Worm (Caenorhabditis elegans) whole organism, early embryonic: ENCODE results near the gene gana-1.

Experiments
- B0310.2 ChIP-seq: sonication (generic microtip); optimal IDR thresholded peaks from 2 replicates; lab custom pipeline; 2016; ENCODE audit warnings: mild to moderate bottlenecking, missing genetic modification characterization, missing compliant biosample characterization
- F13C5.2 ChIP-seq: sonication (generic microtip); optimal IDR thresholded peaks from 2 replicates; lab custom pipeline; 2017; ENCODE audit warnings: mild to moderate bottlenecking, missing genetic modification characterization, inconsistent platforms, missing compliant biosample characterization
- aly-1 ChIP-seq: sonication (generic microtip); optimal IDR thresholded peaks from 2 replicates; lab custom pipeline; 2016; ENCODE audit warnings: missing genetic modification characterization, missing compliant biosample characterization
- ama-1 ChIP-seq: fragments of 150-350 bp; optimal IDR thresholded peaks from 2 replicates; lab custom pipeline; 2014
- ceh-36 ChIP-seq: sonication (generic microtip); optimal IDR thresholded peaks from 2 replicates; lab custom pipeline; 2016; ENCODE audit warnings: missing genetic modification characterization, inconsistent platforms, missing compliant biosample characterization
- flt-1 ChIP-seq: fragments of 200-800 bp; sonication (Bioruptor generic); IDR thresholded peaks from 2 replicates; pipeline ENCODE4 v1.3.6; 2022; ENCODE audit warnings: missing genetic modification characterization, missing compliant biosample characterization
- hmbx-1 ChIP-seq: sonication (generic microtip); optimal IDR thresholded peaks from 2 replicates; lab custom pipeline; 2016; ENCODE audit warnings: mild to moderate bottlenecking, missing genetic modification characterization, missing compliant biosample characterization
- hnd-1 ChIP-seq: sonication (generic microtip); optimal IDR thresholded peaks from 2 replicates; lab custom pipeline; 2016; ENCODE audit warnings: missing genetic modification characterization, missing compliant biosample characterization
- pes-1 ChIP-seq: fragments of 200-800 bp; sonication (Bioruptor generic); IDR thresholded peaks from 2 replicates; pipeline ENCODE4 v1.3.6; 2022; ENCODE audit warnings: missing genetic modification reagents, missing genetic modification characterization, missing compliant biosample characterization
- scrt-1 ChIP-seq: fragments of 200-800 bp; sonication (Bioruptor generic); IDR thresholded peaks from 2 replicates; pipeline ENCODE4 v1.3.6; 2022; ENCODE audit warnings: missing genetic modification characterization, missing compliant biosample characterization
- tbx-11 ChIP-seq: fragments of 200-800 bp; sonication (Bioruptor generic); IDR thresholded peaks from 2 replicates; pipeline ENCODE4 v1.3.6; 2022; ENCODE audit warnings: missing genetic modification characterization, missing compliant biosample characterization
- tbx-37 ChIP-seq: fragments of 200-800 bp; sonication (Bioruptor generic); conservative IDR thresholded peaks from 2 replicates; pipeline ENCODE4 v1.3.6; 2022; ENCODE audit warnings: missing genetic modification reagents, missing genetic modification characterization, missing compliant biosample characterization
- tra-4 ChIP-seq: sonication (generic microtip); optimal IDR thresholded peaks from 2 replicates; lab custom pipeline; 2017; ENCODE audit warnings: missing genetic modification characterization, missing compliant biosample characterization

- TF ChIP-seq ama-1 (lab: Kevin White, UChicago) (no peak), B0310.2 (no peak), hmbx-1 (tag; lab: Kevin White, UChicago) (no peak), tra-4 (tag; lab: Kevin White, UChicago) (no peak), ceh-36 (tag; lab: Kevin White, UChicago) (no peak), tbx-11 (GFP tag; lab: Robert Waterston, UW) (no peak), flt-1 (no peak), F13C5.2 (tag; lab: Kevin White, UChicago) (no peak), hnd-1 (tag; lab: Kevin White, UChicago) (no peak), aly-1 (tag; lab: Kevin White, UChicago) (no peak), tbx-37 (GFP tag; lab: Robert Waterston, UW) (no peak), pes-1 (GFP tag; lab: Robert Waterston, UW) (no peak), scrt-1 (GFP tag; lab: Robert Waterston, UW) (no peak)
Measured at ce11 chrV:12075983-12076382, 11.1 kb upstream of the gana-1 start.
